Worm (Caenorhabditis elegans): ENCODE measurements around the gene C17H12.11.

C17H12.11 gene

DNA sequence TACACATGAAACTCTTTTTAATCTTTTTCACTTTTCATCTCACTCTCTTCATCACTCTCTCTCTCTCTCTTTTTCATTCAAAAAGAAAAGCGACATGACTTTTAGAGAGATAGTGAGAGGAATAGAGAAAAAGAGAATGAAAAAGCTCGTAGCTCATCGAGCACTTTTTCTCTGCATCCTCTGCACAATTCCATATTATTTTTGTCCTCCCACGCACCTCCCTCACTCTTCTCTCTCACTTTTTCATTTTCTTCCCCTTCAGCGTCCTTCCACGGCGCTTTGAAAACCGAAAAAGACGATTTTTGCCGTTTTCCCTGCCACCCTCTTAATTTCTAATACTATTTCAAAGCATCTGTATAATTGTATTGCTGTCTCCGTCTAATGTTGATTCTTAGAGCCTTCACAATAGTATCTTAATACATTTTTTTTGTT, 36.9 kb downstream of the C17H12.11 start (continued):
- TF ChIP-seq gei-17 (GFP tag; optimal IDR thresholded peaks at IDR 0.05), result peak; percentile 20
- TF ChIP-seq repo-1 (tag; optimal IDR thresholded peaks at IDR 0.05), result no peak
- TF ChIP-seq rcor-1 (GFP tag; IDR thresholded peaks at IDR 0.05), result 0 out of 2 replicates have a peak, but pooled peaks have one; percentile 31
- peak; percentile 19 for TF ChIP-seq tbp1 (GFP tag; optimal IDR thresholded peaks at IDR 0.05)
- TF ChIP-seq hmg-1.2 (GFP tag; IDR thresholded peaks at IDR 0.05), result peak; percentile 77
- TF ChIP-seq F57A8.1 (GFP tag; optimal IDR thresholded peaks at IDR 0.05), result no peak
- peak; percentile 40 for TF ChIP-seq lin-54 (GFP tag; optimal IDR thresholded peaks at IDR 0.05)

DNA sequence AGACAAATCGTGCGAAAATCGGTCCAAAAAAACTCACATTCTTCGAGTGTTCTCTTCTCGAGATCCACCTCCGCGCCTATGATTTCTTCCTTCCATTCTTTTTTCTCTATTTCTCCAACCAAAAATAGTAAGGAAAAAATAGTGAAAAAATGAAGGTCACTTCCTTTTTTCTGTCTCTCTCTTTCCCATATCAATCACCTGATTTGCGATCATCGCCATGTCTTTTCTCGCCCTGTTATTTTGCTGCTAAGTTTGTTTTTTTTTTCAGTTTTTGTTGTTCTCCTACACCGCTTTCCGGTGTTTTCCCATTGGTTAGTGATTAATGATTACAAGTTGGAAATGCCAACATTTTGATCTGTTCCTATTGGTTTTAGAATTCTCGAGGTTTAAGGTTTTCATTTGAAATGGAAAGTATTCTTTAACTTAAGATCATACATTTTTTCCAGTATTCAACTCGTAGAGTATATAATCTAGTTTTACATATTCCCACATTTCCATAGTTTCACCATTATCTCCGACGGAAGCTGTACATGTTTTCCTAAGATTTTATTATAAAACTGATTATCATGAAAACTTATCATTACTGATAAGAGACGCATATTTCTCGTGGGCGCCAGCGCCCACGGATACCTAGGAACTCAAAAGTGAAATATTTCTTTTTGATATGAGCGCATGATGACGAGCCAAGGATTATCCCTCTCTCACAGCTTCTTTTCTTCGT, 39.5 kb downstream of the C17H12.11 start:
- no peak for TF ChIP-seq mel-28 (tag; optimal IDR thresholded peaks at IDR 0.05; ENCODE audit: borderline replicate concordance)
- TF ChIP-seq dox-1 (GFP tag; IDR thresholded peaks at IDR 0.05), result no peak
- TF ChIP-seq let-607 (tag; optimal IDR thresholded peaks at IDR 0.05), result no peak
- no peak for TF ChIP-seq lsy-27 (tag; optimal IDR thresholded peaks at IDR 0.05; ENCODE audit: borderline replicate concordance, insufficient read depth)
- no peak for TF ChIP-seq Y53G8AR.9 (GFP tag; conservative IDR thresholded peaks at IDR 0.05)
- no peak for TF ChIP-seq somi-1 (GFP tag; optimal IDR thresholded peaks at IDR 0.05)
- TF ChIP-seq nhr-179 (tag; optimal IDR thresholded peaks at IDR 0.05), result no peak
- no peak for TF ChIP-seq dpl-1 (GFP tag; optimal IDR thresholded peaks at IDR 0.05)
- TF ChIP-seq tbp1 (GFP tag; optimal IDR thresholded peaks at IDR 0.05), result no peak
- TF ChIP-seq bed-2 (GFP tag; IDR thresholded peaks at IDR 0.05), result no peak

ce11 chrIV:6842470-6843008, 40.4 kb downstream of the C17H12.11 start, which contains the start of gene lip-1:
Gene lip-1 (plus strand): TSS chrIV:6842958.
- no peak for TF ChIP-seq lag-1 (GFP tag; IDR thresholded peaks at IDR 0.05)
- TF ChIP-seq hmg-1.2 (GFP tag; IDR thresholded peaks at IDR 0.05), result peak; percentile 26; the same call in 1 of the 2 replicates
- peak; percentile 30 for TF ChIP-seq him-1 (tag; optimal IDR thresholded peaks at IDR 0.05)
- no peak for TF ChIP-seq K11D2.4 (GFP tag; IDR thresholded peaks at IDR 0.05)
- TF ChIP-seq hsf-1 (GFP tag; IDR thresholded peaks at IDR 0.05), result peak; percentile 70; the same call in 1 of the 2 replicates
- peak; percentile 72 for TF ChIP-seq ceh-91 (GFP tag; IDR thresholded peaks at IDR 0.05)
- peak; percentile 82 for TF ChIP-seq Y95B8A.8 (GFP tag; IDR thresholded peaks at IDR 0.05)
- TF ChIP-seq Y53G8AR.9 (GFP tag; conservative IDR thresholded peaks at IDR 0.05), result peak; percentile 32; the same call in 1 of the 2 replicates
- TF ChIP-seq lin-54 (GFP tag; optimal IDR thresholded peaks at IDR 0.05), result peak; percentile 50
- peak; percentile 74 for TF ChIP-seq D2030.7 (GFP tag; IDR thresholded peaks at IDR 0.05)
- TF ChIP-seq lsl-1 (GFP tag; optimal IDR thresholded peaks at IDR 0.05), result peak; percentile 90
- TF ChIP-seq tbp1 (GFP tag; optimal IDR thresholded peaks at IDR 0.05), result peak; percentile 38
- peak; percentile 22 for TF ChIP-seq snpc-3.4 (tag; optimal IDR thresholded peaks at IDR 0.05)
- peak; percentile 69 for TF ChIP-seq xnd-1 (tag; optimal IDR thresholded peaks at IDR 0.05)
- TF ChIP-seq T07F8.4 (tag; optimal IDR thresholded peaks at IDR 0.05), result no peak
- TF ChIP-seq tlf-1 (GFP tag; optimal IDR thresholded peaks at IDR 0.05), result no peak
- peak; percentile 95 for TF ChIP-seq madf-6 (GFP tag; IDR thresholded peaks at IDR 0.05)
- peak; percentile 72 for TF ChIP-seq F33H1.4 (GFP tag; IDR thresholded peaks at IDR 0.05)
- TF ChIP-seq F49E8.2 (tag; optimal IDR thresholded peaks at IDR 0.05; ENCODE audit: insufficient read depth), result peak; percentile 23
- peak; percentile 73 for TF ChIP-seq dpl-1 (GFP tag; optimal IDR thresholded peaks at IDR 0.05)
- peak; percentile 28; the same call in 1 of the 2 replicates for TF ChIP-seq B0019.2 (GFP tag; conservative IDR thresholded peaks at IDR 0.05)
- peak; percentile 46 for TF ChIP-seq snpc-4 (GFP tag; optimal IDR thresholded peaks at IDR 0.05)
- TF ChIP-seq snpc-4 (tag; optimal IDR thresholded peaks at IDR 0.05), result peak in 3 of 4 experiments; percentile 33 to 77 (median 68)
- no peak for TF ChIP-seq aptf-3 (GFP tag; IDR thresholded peaks at IDR 0.05)
- TF ChIP-seq Y53F4B.3 (GFP tag; IDR thresholded peaks at IDR 0.05), result no peak
- peak; percentile 93 for TF ChIP-seq efl-1 (GFP tag; optimal IDR thresholded peaks at IDR 0.05)
- peak; percentile 94 for TF ChIP-seq madf-8 (GFP tag; conservative IDR thresholded peaks at IDR 0.05)
